Worm (Caenorhabditis elegans) whole organism, young adult: ENCODE results near the gene rpt-2.

Experiments
- B0019.2 ChIP-seq: fragments of 200-800 bp; sonication (Bioruptor generic); conservative IDR thresholded peaks from 2 replicates; pipeline ENCODE4 v1.3.6; 2022; ENCODE audit warnings: missing genetic modification reagents, missing genetic modification characterization, missing compliant biosample characterization
- B0336.3 ChIP-seq: fragments of 200-800 bp; sonication (Bioruptor generic); IDR thresholded peaks from 2 replicates; pipeline ENCODE4 v1.3.6; 2022; ENCODE audit warnings: missing genetic modification characterization, missing compliant biosample characterization
- C06A6.2 ChIP-seq: fragments of 200-800 bp; sonication (Bioruptor generic); conservative IDR thresholded peaks from 2 replicates; pipeline ENCODE4 v1.3.6; 2022; ENCODE audit warnings: missing genetic modification characterization, missing compliant biosample characterization
- C17E4.6 ChIP-seq: fragments of 200-800 bp; sonication (Bioruptor generic); IDR thresholded peaks from 2 replicates; pipeline ENCODE4 v1.3.6; 2022; ENCODE audit warnings: missing genetic modification reagents, missing genetic modification characterization, missing compliant biosample characterization
- F10E7.11 ChIP-seq: sonication (generic microtip); optimal IDR thresholded peaks from 2 replicates; lab custom pipeline; 2017; ENCODE audit warnings: mild to moderate bottlenecking, missing genetic modification characterization, moderate library complexity, missing compliant biosample characterization
- F33H1.4 ChIP-seq: fragments of 200-800 bp; sonication (Bioruptor generic); IDR thresholded peaks from 2 replicates; pipeline ENCODE4 v1.3.6; 2022; ENCODE audit warnings: missing genetic modification reagents, missing genetic modification characterization, missing compliant biosample characterization
- F49E8.2 ChIP-seq: sonication (generic microtip); optimal IDR thresholded peaks from 3 replicates; lab custom pipeline; 2017; ENCODE audit warnings: missing genetic modification characterization, mild to moderate bottlenecking, missing compliant biosample characterization, antibody characterized with exemption, moderate library complexity; ENCODE audit not compliant: insufficient read depth
- F55B11.4 ChIP-seq: sonication (generic microtip); optimal IDR thresholded peaks from 2 replicates; lab custom pipeline; 2016; ENCODE audit warnings: missing compliant biosample characterization, missing genetic modification characterization, borderline replicate concordance; ENCODE audit not compliant: insufficient read depth
- K11D2.4 ChIP-seq: fragments of 200-800 bp; sonication (Bioruptor generic); IDR thresholded peaks from 2 replicates; pipeline ENCODE4 v1.3.6; 2022; ENCODE audit warnings: missing genetic modification reagents, missing genetic modification characterization, missing compliant biosample characterization
- T26A5.8 ChIP-seq: sonication (generic microtip); optimal IDR thresholded peaks from 2 replicates; lab custom pipeline; 2016; ENCODE audit warnings: missing genetic modification characterization, missing compliant biosample characterization
- Y95B8A.8 ChIP-seq: fragments of 200-800 bp; sonication (Bioruptor generic); IDR thresholded peaks from 2 replicates; pipeline ENCODE4 v1.3.6; 2022; ENCODE audit warnings: missing genetic modification reagents, missing genetic modification characterization, missing compliant biosample characterization
- akir-1 ChIP-seq: fragments of 200-800 bp; sonication (Bioruptor generic); optimal IDR thresholded peaks from 2 replicates; lab custom pipeline; 2018; ENCODE audit warnings: mild to moderate bottlenecking, missing genetic modification characterization, moderate library complexity, missing compliant biosample characterization
- atf-7 ChIP-seq: sonication (generic microtip); optimal IDR thresholded peaks from 2 replicates; lab custom pipeline; 2017; ENCODE audit warnings: mild to moderate bottlenecking, missing genetic modification characterization, missing compliant biosample characterization
- attf-3 ChIP-seq: fragments of 200-800 bp; sonication (Bioruptor generic); conservative IDR thresholded peaks from 2 replicates; pipeline ENCODE4 v1.3.6; 2022; ENCODE audit warnings: missing genetic modification reagents, missing genetic modification characterization, missing compliant biosample characterization
- cebp-1 ChIP-seq, 2 experiments: fragments of 200-800 bp in 1 of 2; sonication (Bioruptor generic) in 1 of 2; sonication (generic microtip) in 1 of 2; IDR thresholded peaks in 1 of 2; optimal IDR thresholded peaks in 1 of 2; 2 replicates each; pipeline versions ENCODE4 v1.3.6 to Lab custom; 2017 to 2022; ENCODE audit warnings: missing compliant biosample characterization in 2 of 2, missing genetic modification characterization in 2 of 2, mild to moderate bottlenecking in 1 of 2, missing genetic modification reagents in 1 of 2, moderate library complexity in 1 of 2
- cebp-2 ChIP-seq: fragments of 200-800 bp; sonication (Bioruptor generic); IDR thresholded peaks from 2 replicates; pipeline ENCODE4 v1.3.6; 2022; ENCODE audit warnings: missing genetic modification characterization, missing compliant biosample characterization
- ceh-100 ChIP-seq: fragments of 200-800 bp; sonication (Bioruptor generic); IDR thresholded peaks from 2 replicates; pipeline ENCODE4 v1.3.6; 2022; ENCODE audit warnings: missing genetic modification reagents, missing genetic modification characterization, missing compliant biosample characterization
- ceh-58 ChIP-seq: fragments of 200-800 bp; sonication (Bioruptor generic); IDR thresholded peaks from 2 replicates; pipeline ENCODE4 v1.3.6; 2022; ENCODE audit warnings: missing genetic modification characterization, missing compliant biosample characterization
- chd-7 ChIP-seq: sonication (generic microtip); optimal IDR thresholded peaks from 2 replicates; lab custom pipeline; 2016; ENCODE audit warnings: mild to moderate bottlenecking, missing genetic modification characterization, moderate library complexity, missing compliant biosample characterization
- dpff-1 ChIP-seq: sonication (generic microtip); optimal IDR thresholded peaks from 2 replicates; lab custom pipeline; 2017; ENCODE audit warnings: mild to moderate bottlenecking, missing genetic modification characterization, missing compliant biosample characterization
- ekl-4 ChIP-seq: fragments of 200-800 bp; sonication (Bioruptor generic); IDR thresholded peaks from 2 replicates; pipeline ENCODE4 v1.3.6; 2022; ENCODE audit warnings: missing genetic modification reagents, missing genetic modification characterization, missing compliant biosample characterization
- hlh-12 ChIP-seq: sonication (generic microtip); optimal IDR thresholded peaks from 2 replicates; lab custom pipeline; 2016; ENCODE audit warnings: missing genetic modification characterization, missing compliant biosample characterization
- hlh-26 ChIP-seq: fragments of 200-800 bp; sonication (Bioruptor generic); conservative IDR thresholded peaks from 2 replicates; pipeline ENCODE4 v1.3.6; 2022; ENCODE audit warnings: missing genetic modification reagents, missing genetic modification characterization, missing compliant biosample characterization
- hmg-1.2 ChIP-seq: fragments of 200-800 bp; sonication (Bioruptor generic); IDR thresholded peaks from 2 replicates; pipeline ENCODE4 v1.3.6; 2022; ENCODE audit warnings: missing genetic modification reagents, missing genetic modification characterization, missing compliant biosample characterization
- lag-1 ChIP-seq: fragments of 200-800 bp; sonication (Bioruptor generic); IDR thresholded peaks from 2 replicates; pipeline ENCODE4 v1.3.6; 2022; ENCODE audit warnings: missing genetic modification reagents, missing genetic modification characterization, missing compliant biosample characterization
- let-607 ChIP-seq, 2 experiments: fragments of 200-800 bp in 1 of 2; sonication (Bioruptor generic) in 1 of 2; sonication (generic microtip) in 1 of 2; optimal IDR thresholded peaks; 2 replicates each; lab custom pipeline; 2016 to 2018; ENCODE audit warnings: mild to moderate bottlenecking in 2 of 2, missing compliant biosample characterization in 2 of 2, missing genetic modification characterization in 2 of 2, moderate library complexity in 2 of 2, missing genotype in 1 of 2
- lin-26 ChIP-seq: fragments of 200-800 bp; sonication (Bioruptor generic); IDR thresholded peaks from 2 replicates; pipeline ENCODE4 v1.3.6; 2022; ENCODE audit warnings: missing genetic modification reagents, missing genetic modification characterization, missing compliant biosample characterization
- madf-10 ChIP-seq: sonication (generic microtip); optimal IDR thresholded peaks from 2 replicates; lab custom pipeline; 2016; ENCODE audit warnings: mild to moderate bottlenecking, missing genetic modification characterization, missing compliant biosample characterization
- madf-3 ChIP-seq: fragments of 200-800 bp; sonication (Bioruptor generic); IDR thresholded peaks from 2 replicates; pipeline ENCODE4 v1.3.6; 2022; ENCODE audit warnings: missing genetic modification reagents, missing genetic modification characterization, missing compliant biosample characterization
- madf-6 ChIP-seq: fragments of 200-800 bp; sonication (Bioruptor generic); IDR thresholded peaks from 2 replicates; pipeline ENCODE4 v1.3.6; 2022; ENCODE audit warnings: missing genetic modification reagents, missing genetic modification characterization, missing compliant biosample characterization
- nhr-179 ChIP-seq: sonication (generic microtip); optimal IDR thresholded peaks from 2 replicates; lab custom pipeline; 2016; ENCODE audit warnings: mild to moderate bottlenecking, missing genetic modification characterization, missing compliant biosample characterization
- rpc-1 ChIP-seq, 2 experiments: fragments of 150-350 bp in 1 of 2; sonication (generic microtip) in 1 of 2; optimal IDR thresholded peaks; 2 replicates each; lab custom pipeline; 2014 to 2018; ENCODE audit warnings: missing biosample characterization in 1 of 2, missing genetic modification characterization in 1 of 2, missing genetic modification reagents in 1 of 2, missing genotype in 1 of 2
- sptf-2 ChIP-seq: fragments of 200-800 bp; sonication (Bioruptor generic); optimal IDR thresholded peaks from 2 replicates; lab custom pipeline; 2018; ENCODE audit warnings: mild to moderate bottlenecking, missing genetic modification characterization, missing compliant biosample characterization
- ztf-26 ChIP-seq: sonication (generic microtip); optimal IDR thresholded peaks from 2 replicates; lab custom pipeline; 2017; ENCODE audit warnings: missing genetic modification characterization, missing compliant biosample characterization
- ztf-6 ChIP-seq: fragments of 200-800 bp; sonication (Bioruptor generic); IDR thresholded peaks from 2 replicates; pipeline ENCODE4 v1.3.6; 2022; ENCODE audit warnings: missing genetic modification reagents, missing genetic modification characterization, missing compliant biosample characterization

rpt-2 gene

ce11 chrV:5982722-5983121, 34.7 kb downstream of the rpt-2 start (continued):
- no peak for TF ChIP-seq hlh-12 (tag; lab: Kevin White, UChicago)
- TF ChIP-seq, all 124 proteins: peak for 0

ce11 chrV:5975724-5976123, 41.7 kb downstream of the rpt-2 start, which contains the start of gene acy-2:
acy-2 (plus strand) TSS chrV:5976024.
- TF ChIP-seq attf-3 (GFP tag; lab: Robert Waterston, UW) = no peak
- no peak for TF ChIP-seq hlh-12 (tag; lab: Kevin White, UChicago)
- TF ChIP-seq rpc-1 (optimal IDR thresholded peaks at IDR 0.05; lab: Kevin White, UChicago) = no peak
- no peak for TF ChIP-seq rpc-1 (tag; optimal IDR thresholded peaks at IDR 0.05; lab: Kevin White, UChicago)
- no peak for TF ChIP-seq F33H1.4 (GFP tag; lab: Robert Waterston, UW)
- TF ChIP-seq sptf-2 (GFP tag; lab: Kevin White, UChicago) = no peak
- TF ChIP-seq madf-6 (GFP tag; lab: Robert Waterston, UW) = no peak
- TF ChIP-seq Y95B8A.8 (GFP tag; lab: Robert Waterston, UW) = no peak
- no peak for TF ChIP-seq hlh-26 (GFP tag; lab: Robert Waterston, UW)
- TF ChIP-seq F10E7.11 (tag; lab: Kevin White, UChicago) = no peak
- no peak for TF ChIP-seq akir-1 (GFP tag; lab: Kevin White, UChicago)

ce11 chrV:5973713-5974112, 43.8 kb downstream of the rpt-2 start:
- TF ChIP-seq cebp-2 (GFP tag; lab: Robert Waterston, UW) (no peak), madf-3 (GFP tag; lab: Robert Waterston, UW) (no peak), nhr-179 (tag; lab: Kevin White, UChicago) (no peak), atf-7 (tag; lab: Kevin White, UChicago) (no peak), F49E8.2 (tag; lab: Kevin White, UChicago) (no peak), ekl-4 (GFP tag; lab: Robert Waterston, UW) (no peak), C17E4.6 (GFP tag; lab: Robert Waterston, UW) (no peak)
- TF ChIP-seq, all 124 proteins: peak for 0

ce11 chrV:5972582-5972981, 44.9 kb downstream of the rpt-2 start:
- no peak for TF ChIP-seq cebp-1 (GFP tag; IDR thresholded peaks at IDR 0.05; lab: Robert Waterston, UW)
- no peak for TF ChIP-seq cebp-1 (tag; optimal IDR thresholded peaks at IDR 0.05; lab: Kevin White, UChicago)
- TF ChIP-seq ceh-100 (GFP tag; lab: Robert Waterston, UW) = no peak
- no peak for TF ChIP-seq C06A6.2
- no peak for TF ChIP-seq T26A5.8 (tag; lab: Kevin White, UChicago)
- TF ChIP-seq F55B11.4 (tag; lab: Kevin White, UChicago) = no peak
- no peak for TF ChIP-seq dpff-1 (tag; lab: Kevin White, UChicago)
- TF ChIP-seq ceh-58 (GFP tag; lab: Robert Waterston, UW) = no peak
- no peak for TF ChIP-seq ztf-6
- TF ChIP-seq hmg-1.2 (GFP tag; lab: Robert Waterston, UW) = no peak
- TF ChIP-seq chd-7 = no peak
- no peak for TF ChIP-seq lin-26 (GFP tag; lab: Robert Waterston, UW)
- TF ChIP-seq madf-10 (tag; lab: Kevin White, UChicago) = no peak
- TF ChIP-seq B0019.2 (GFP tag; lab: Robert Waterston, UW) = no peak
- TF ChIP-seq ztf-26 (tag; lab: Kevin White, UChicago) = no peak
- no peak for TF ChIP-seq let-607 (tag; optimal IDR thresholded peaks at IDR 0.05; lab: Kevin White, UChicago)
- no peak for TF ChIP-seq lag-1
- TF ChIP-seq K11D2.4 = no peak
- TF ChIP-seq B0336.3 (GFP tag; lab: Robert Waterston, UW) = no peak
